Fruit fly (Drosophila melanogaster) whole organism, pupa: ENCODE results near the gene CG34039.

Source experiments
- CG10348 ChIP-seq: fragments of 200-800 bp; sonication (Bioruptor generic); IDR thresholded peaks from 2 replicates; pipeline ENCODE4 v1.3.6; 2022; ENCODE audit warnings: missing biosample characterization, missing genetic modification characterization
- CG12605 ChIP-seq: fragments of 200-800 bp; sonication (Bioruptor generic); IDR thresholded peaks from 2 replicates; pipeline ENCODE4 v1.3.6; 2022; ENCODE audit warnings: missing biosample characterization, missing genetic modification characterization
- CG13204 ChIP-seq: fragments of 200-800 bp; sonication (Bioruptor generic); optimal IDR thresholded peaks from 2 replicates; lab custom pipeline; 2018; ENCODE audit warnings: missing biosample characterization, mild to moderate bottlenecking, missing genetic modification characterization, moderate library complexity
- CG14655 ChIP-seq: fragments of 200-800 bp; sonication (Bioruptor generic); optimal IDR thresholded peaks from 3 replicates; lab custom pipeline; 2017; ENCODE audit warnings: mild to moderate bottlenecking, missing biosample characterization, missing genetic modification reagents, missing genetic modification characterization
- CG15710 ChIP-seq: fragments of 200-800 bp; sonication (Bioruptor generic); optimal IDR thresholded peaks from 2 replicates; lab custom pipeline; 2018; ENCODE audit warnings: missing biosample characterization, mild to moderate bottlenecking, missing genetic modification characterization, moderate library complexity
- CG17806 ChIP-seq: fragments of 200-800 bp; sonication (Bioruptor generic); optimal IDR thresholded peaks from 2 replicates; lab custom pipeline; 2018; ENCODE audit warnings: missing biosample characterization, mild to moderate bottlenecking, missing genetic modification characterization, moderate library complexity
- CG32121 ChIP-seq: fragments of 200-800 bp; sonication (Bioruptor generic); IDR thresholded peaks from 2 replicates; pipeline ENCODE4 v1.3.6; 2022; ENCODE audit warnings: missing biosample characterization, missing genetic modification characterization
- CG34367 ChIP-seq: fragments of 200-800 bp; sonication (Bioruptor generic); optimal IDR thresholded peaks from 2 replicates; lab custom pipeline; 2018; ENCODE audit warnings: missing biosample characterization, mild to moderate bottlenecking, missing genetic modification characterization
- CG4496 ChIP-seq: fragments of 200-800 bp; sonication (Bioruptor generic); IDR thresholded peaks from 3 replicates; pipeline ENCODE4 v1.3.6; 2022; ENCODE audit warnings: missing biosample characterization, missing genetic modification characterization
- CG8159 ChIP-seq: fragments of 200-800 bp; sonication (Bioruptor generic); optimal IDR thresholded peaks from 3 replicates; lab custom pipeline; 2018; ENCODE audit warnings: missing biosample characterization, mild to moderate bottlenecking, missing genetic modification characterization, moderate library complexity
- CG8301 ChIP-seq: fragments of 200-800 bp; sonication (Bioruptor generic); optimal IDR thresholded peaks from 2 replicates; lab custom pipeline; 2018; ENCODE audit warnings: missing biosample characterization, mild to moderate bottlenecking, missing genetic modification characterization
- CG9948 ChIP-seq: fragments of 200-800 bp; sonication (Bioruptor generic); optimal IDR thresholded peaks from 2 replicates; lab custom pipeline; 2018; ENCODE audit warnings: missing biosample characterization, mild to moderate bottlenecking, missing genetic modification characterization, moderate library complexity
- D1 ChIP-seq: fragments of 200-800 bp; sonication (Bioruptor generic); optimal IDR thresholded peaks from 2 replicates; lab custom pipeline; 2018; ENCODE audit warnings: missing biosample characterization, mild to moderate bottlenecking, missing genetic modification characterization, moderate library complexity
- EcR ChIP-seq: fragments of 200-800 bp; sonication (Bioruptor generic); optimal IDR thresholded peaks from 3 replicates; lab custom pipeline; 2019; ENCODE audit warnings: missing biosample characterization, missing genetic modification characterization, mild to moderate bottlenecking, moderate library complexity, missing genetic modification reagents
- Ets98B ChIP-seq: fragments of 200-800 bp; sonication (Bioruptor generic); IDR thresholded peaks from 2 replicates; pipeline ENCODE4 v1.3.6; 2022; ENCODE audit warnings: missing biosample characterization, missing genetic modification characterization
- Pif1A ChIP-seq: fragments of 200-800 bp; sonication (Bioruptor generic); optimal IDR thresholded peaks from 3 replicates; lab custom pipeline; 2016; ENCODE audit warnings: missing biosample characterization, missing genetic modification characterization
- Pif1B ChIP-seq: fragments of 200-800 bp; sonication (Bioruptor generic); optimal IDR thresholded peaks from 3 replicates; lab custom pipeline; 2016; ENCODE audit warnings: missing biosample characterization, missing genetic modification characterization
- Snoo ChIP-seq: fragments of 200-800 bp; sonication (Bioruptor generic); optimal IDR thresholded peaks from 3 replicates; lab custom pipeline; 2017; ENCODE audit warnings: missing biosample characterization, mild to moderate bottlenecking, missing genetic modification characterization, inconsistent platforms
- fd96Ca ChIP-seq: fragments of 200-800 bp; sonication (Bioruptor generic); IDR thresholded peaks from 3 replicates; pipeline ENCODE4 v1.3.6; 2022; ENCODE audit warnings: missing biosample characterization, missing genetic modification characterization
- gl ChIP-seq: fragments of 200-800 bp; sonication (Bioruptor generic); optimal IDR thresholded peaks from 2 replicates; lab custom pipeline; 2018; ENCODE audit warnings: missing biosample characterization, mild to moderate bottlenecking, missing genetic modification characterization
- rn ChIP-seq: fragments of 200-800 bp; sonication (Bioruptor generic); IDR thresholded peaks from 2 replicates; pipeline ENCODE4 v1.3.6; 2022; ENCODE audit warnings: missing biosample characterization, missing genetic modification characterization

The CG34039 gene

DNA sequence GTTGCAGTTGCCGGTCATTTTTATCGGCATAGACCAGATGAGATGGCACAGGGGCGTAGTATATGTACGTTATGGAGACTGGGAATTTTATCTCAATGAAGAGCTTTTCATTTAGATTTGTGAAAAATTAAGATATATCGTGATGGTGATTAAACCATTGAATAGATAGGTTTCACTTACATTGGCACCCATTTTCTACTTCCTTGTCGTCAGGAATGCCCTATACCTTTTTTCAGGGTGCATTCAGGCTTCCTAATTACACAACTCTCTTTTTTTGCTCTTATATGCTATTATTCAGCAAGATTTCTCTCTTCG, 6.9 kb upstream of the CG34039 start:
- TF ChIP-seq CG10348 (GFP tag; lab: Robert Waterston, UW) = peak; percentile 64; the same call in 1 of the 2 replicates
- TF ChIP-seq CG8159 = peak; percentile 98
- peak; percentile 98 for TF ChIP-seq CG9948 (tag; lab: Kevin White, UChicago)
- TF ChIP-seq CG15710 (tag; lab: Kevin White, UChicago) = peak; percentile 98
- peak; percentile 97 for TF ChIP-seq Pif1A (GFP tag; lab: Kevin White, UChicago)
- peak; percentile 93 for TF ChIP-seq Ets98B
- TF ChIP-seq CG12605 = peak; percentile 89
- peak; percentile 96 for TF ChIP-seq Pif1B
- TF ChIP-seq CG17806 (tag; lab: Kevin White, UChicago) = peak; percentile 98
- peak; percentile 98 for TF ChIP-seq CG34367 (tag; lab: Kevin White, UChicago)
- TF ChIP-seq EcR (GFP tag; lab: Kevin White, UChicago) = peak; percentile 73
- peak; percentile 92 for TF ChIP-seq CG13204 (GFP tag; lab: Kevin White, UChicago)
- peak; percentile 94 for TF ChIP-seq CG8301 (tag; lab: Kevin White, UChicago)
- peak; percentile 97 for TF ChIP-seq CG14655 (GFP tag; lab: Kevin White, UChicago)
- TF ChIP-seq CG32121 (GFP tag; lab: Robert Waterston, UW) = peak; percentile 86
- peak; percentile 89 for TF ChIP-seq rn (GFP tag; lab: Robert Waterston, UW)
- TF ChIP-seq fd96Ca = no peak; the same call in none of the 3 replicates
- peak; percentile 83 for TF ChIP-seq D1
- peak; percentile 97 for TF ChIP-seq CG4496
- peak; percentile 97 for TF ChIP-seq gl (tag; lab: Kevin White, UChicago)
- peak; percentile 68 for TF ChIP-seq Snoo (tag; lab: Kevin White, UChicago)

DNA sequence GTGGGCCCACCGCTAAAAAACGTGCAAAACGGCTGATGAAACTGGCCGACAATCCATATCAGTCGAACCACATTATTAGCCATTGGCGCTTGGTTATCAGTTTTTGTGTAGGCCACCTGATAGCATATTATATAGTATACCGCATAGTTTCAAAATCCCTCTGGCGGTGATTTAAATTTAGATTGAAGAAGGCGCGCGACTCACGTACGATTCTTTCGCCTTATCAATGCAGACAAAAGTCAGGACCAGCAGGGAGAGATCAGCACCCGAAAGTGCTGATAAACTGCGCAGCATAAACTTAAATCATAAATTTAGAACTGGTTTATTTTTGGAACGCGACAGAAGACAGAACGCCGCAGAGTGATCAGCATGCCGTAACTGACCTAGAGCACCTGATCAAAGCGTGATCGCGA, 5.9 kb upstream of the CG34039 start:
- TF ChIP-seq CG8159 (no peak), Ets98B (no peak), Pif1A (GFP tag; lab: Kevin White, UChicago) (no peak), CG14655 (GFP tag; lab: Kevin White, UChicago) (no peak), rn (GFP tag; lab: Robert Waterston, UW) (no peak), Snoo (tag; lab: Kevin White, UChicago) (no peak), CG8301 (tag; lab: Kevin White, UChicago) (no peak), fd96Ca (no peak), CG4496 (no peak), CG9948 (tag; lab: Kevin White, UChicago) (no peak), CG34367 (tag; lab: Kevin White, UChicago) (no peak), gl (tag; lab: Kevin White, UChicago) (no peak), Pif1B (no peak), CG10348 (GFP tag; lab: Robert Waterston, UW) (no peak), CG15710 (tag; lab: Kevin White, UChicago) (no peak), CG12605 (no peak), D1 (no peak), CG32121 (GFP tag; lab: Robert Waterston, UW) (no peak), CG13204 (GFP tag; lab: Kevin White, UChicago) (no peak), EcR (GFP tag; lab: Kevin White, UChicago) (no peak)

DNA sequence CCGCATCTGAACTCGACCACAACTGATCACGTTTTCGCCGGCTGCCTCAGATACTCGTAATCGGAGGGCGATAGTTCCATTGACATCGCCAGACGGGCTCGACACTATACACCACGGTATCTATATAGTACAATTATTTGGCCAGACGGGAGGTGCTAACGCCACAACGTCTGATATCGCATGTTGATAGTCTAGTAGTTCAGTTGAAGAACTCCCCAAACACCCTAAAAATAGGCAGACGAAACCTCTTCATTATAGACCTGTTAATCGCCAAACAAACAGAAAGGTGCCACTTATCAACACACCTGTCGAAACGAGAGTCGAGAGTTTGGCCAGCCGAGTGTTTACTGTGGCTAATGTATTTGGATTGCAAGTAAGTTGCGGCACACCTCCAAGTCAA, 4.7 kb upstream of the CG34039 start:
- TF ChIP-seq CG32121 (GFP tag; lab: Robert Waterston, UW) = no peak
- no peak for TF ChIP-seq rn (GFP tag; lab: Robert Waterston, UW)
- TF ChIP-seq Pif1B = no peak
- no peak for TF ChIP-seq CG34367 (tag; lab: Kevin White, UChicago)
- peak; percentile 2 for TF ChIP-seq CG13204 (GFP tag; lab: Kevin White, UChicago)
- TF ChIP-seq, all 21 proteins: peak for 1

DNA sequence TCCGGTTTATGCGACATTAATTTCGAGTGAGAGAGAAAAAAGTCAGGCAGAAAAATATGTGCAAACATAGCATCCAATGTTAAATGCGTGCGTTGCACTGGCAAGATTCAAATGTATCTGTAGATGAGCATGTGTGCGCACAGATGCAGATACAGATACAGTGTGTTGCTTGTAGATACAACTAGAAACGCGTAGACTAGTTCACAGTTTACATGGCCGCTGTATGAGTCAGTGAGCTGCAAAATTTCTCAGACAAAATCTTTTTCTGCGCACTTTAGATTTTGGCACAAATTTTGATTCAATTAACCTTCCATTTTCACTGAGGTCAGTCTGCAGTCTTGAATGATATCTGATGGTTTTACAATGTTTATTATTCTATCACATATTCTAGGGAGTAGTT, 3.6 kb upstream of the CG34039 start:
- no peak for TF ChIP-seq gl (tag; lab: Kevin White, UChicago)
- 0 out of 2 replicates have a peak, but pooled peaks have one; percentile 4 for TF ChIP-seq CG32121 (GFP tag; lab: Robert Waterston, UW)
- no peak for TF ChIP-seq CG15710 (tag; lab: Kevin White, UChicago)
- peak; percentile 79 for TF ChIP-seq EcR (GFP tag; lab: Kevin White, UChicago)
- no peak for TF ChIP-seq CG34367 (tag; lab: Kevin White, UChicago)
- peak; percentile 9 for TF ChIP-seq CG13204 (GFP tag; lab: Kevin White, UChicago)
- TF ChIP-seq CG12605 = 0 out of 2 replicates have a peak, but pooled peaks have one; percentile 16
- TF ChIP-seq CG17806 (tag; lab: Kevin White, UChicago) = no peak
- no peak for TF ChIP-seq rn (GFP tag; lab: Robert Waterston, UW)
- no peak for TF ChIP-seq Snoo (tag; lab: Kevin White, UChicago)
- TF ChIP-seq CG8159 = no peak
- peak; percentile 7 for TF ChIP-seq D1
- no peak for TF ChIP-seq CG14655 (GFP tag; lab: Kevin White, UChicago)
- TF ChIP-seq Ets98B = no peak; the same call in 1 of the 2 replicates

dm6 chr3L:14556774-14557741, 2.7 kb upstream of the CG34039 start:
- TF ChIP-seq Snoo (tag; lab: Kevin White, UChicago) (no peak), CG9948 (tag; lab: Kevin White, UChicago) (no peak), CG17806 (tag; lab: Kevin White, UChicago) (peak; percentile 23), CG8159 (peak; percentile 28), CG10348 (GFP tag; lab: Robert Waterston, UW) (no peak)
- TF ChIP-seq, all 21 proteins: peak for 2
